Fruit fly (Drosophila melanogaster) whole organism, prepupa: ENCODE data around the gene CG32413.

Experiments
- Blimp-1 ChIP-seq: fragments of 200-800 bp; sonication (Bioruptor generic); optimal IDR thresholded peaks from 3 replicates; lab custom pipeline; 2017; ENCODE audit warnings: missing biosample characterization, missing genetic modification characterization, mild to moderate bottlenecking, moderate library complexity, missing genetic modification reagents
- CG4318 ChIP-seq: fragments of 200-800 bp; sonication (Bioruptor generic); optimal IDR thresholded peaks from 3 replicates; lab custom pipeline; 2017; ENCODE audit warnings: missing biosample characterization, mild to moderate bottlenecking, missing genetic modification characterization
- Hr38 ChIP-seq: sonication (Bioruptor generic); optimal IDR thresholded peaks from 2 replicates; lab custom pipeline; 2016; ENCODE audit warnings: missing biosample characterization, missing genetic modification characterization
- Hr39 ChIP-seq: fragments of 200-800 bp; sonication (Bioruptor generic); optimal IDR thresholded peaks from 2 replicates; lab custom pipeline; 2016; ENCODE audit warnings: missing biosample characterization, missing genetic modification characterization
- fd85E ChIP-seq: fragments of 200-800 bp; sonication (Bioruptor generic); optimal IDR thresholded peaks from 3 replicates; lab custom pipeline; 2016; ENCODE audit warnings: missing biosample characterization, missing genetic modification characterization

- TF ChIP-seq Hr38 (GFP tag; lab: Kevin White, UChicago) (no peak), CG4318 (GFP tag; lab: Kevin White, UChicago) (no peak), Hr39 (GFP tag; lab: Kevin White, UChicago) (no peak), Blimp-1 (no peak), fd85E (GFP tag; lab: Kevin White, UChicago) (no peak)
These were observed 12.7 kb downstream of the CG32413 start for dm6 chr3L:5891114-5891513.
